Fruit fly (Drosophila melanogaster) whole organism, wandering third instar larva: ENCODE results near the gene CG11699.

ENCODE experiments used
- CG9705 ChIP-seq: fragments of 200-800 bp; sonication (Bioruptor generic); optimal IDR thresholded peaks from 2 replicates; lab custom pipeline; 2018; ENCODE audit warnings: missing biosample characterization, mild to moderate bottlenecking, missing genetic modification characterization
- Dfd ChIP-seq: fragments of >200 bp; optimal IDR thresholded peaks from 2 replicates; lab custom pipeline; 2017; ENCODE audit warnings: missing biosample characterization, missing genetic modification characterization
- HLH106 ChIP-seq: fragments of 200-800 bp; optimal IDR thresholded peaks from 3 replicates; lab custom pipeline; 2019; ENCODE audit warnings: missing biosample characterization, mild to moderate bottlenecking, missing genetic modification characterization, moderate library complexity
- Hnf4 ChIP-seq: fragments of 200-800 bp; sonication (Bioruptor generic); optimal IDR thresholded peaks from 2 replicates; lab custom pipeline; 2016; ENCODE audit warnings: missing biosample characterization, mild to moderate bottlenecking, missing genetic modification characterization
- Myc ChIP-seq: fragments of >200 bp; optimal IDR thresholded peaks from 2 replicates; lab custom pipeline; 2017
- OdsH ChIP-seq: fragments of 200-800 bp; sonication (Bioruptor generic); optimal IDR thresholded peaks from 2 replicates; lab custom pipeline; 2016; ENCODE audit warnings: missing biosample characterization, mild to moderate bottlenecking, missing genetic modification characterization
- Vsx2 ChIP-seq: fragments of 200-300, 225-300 bp; sonication (Bioruptor generic); optimal IDR thresholded peaks from 2 replicates; lab custom pipeline; 2018; ENCODE audit warnings: missing biosample characterization, missing genetic modification characterization; ENCODE audit not compliant: partially characterized antibody
- dl ChIP-seq, 2 experiments: fragments of 175-275, 200-275 bp in 1 of 2; fragments of 200-275 bp in 1 of 2; sonication (Bioruptor generic); optimal IDR thresholded peaks; lab custom pipeline; 2018; ENCODE audit warnings: mild to moderate bottlenecking in 2 of 2, missing biosample characterization in 2 of 2, missing genetic modification characterization in 2 of 2, moderate library complexity in 2 of 2; ENCODE audit not compliant: partially characterized antibody in 2 of 2, insufficient read depth in 1 of 2
- dsf ChIP-seq: sonication (Bioruptor generic); optimal IDR thresholded peaks from 2 replicates; lab custom pipeline; 2016; ENCODE audit warnings: missing biosample characterization, missing genetic modification characterization, borderline replicate concordance
- fru ChIP-seq: fragments of 200-800 bp; sonication (Bioruptor generic); optimal IDR thresholded peaks from 3 replicates; lab custom pipeline; 2016; ENCODE audit warnings: missing biosample characterization, mild to moderate bottlenecking, missing genetic modification characterization
- h ChIP-seq: fragments of 200-800 bp; sonication (Bioruptor generic); optimal IDR thresholded peaks from 3 replicates; lab custom pipeline; 2016; ENCODE audit warnings: missing biosample characterization, mild to moderate bottlenecking, missing genetic modification characterization
- psq ChIP-seq: fragments of 200-800 bp; sonication (Bioruptor generic); optimal IDR thresholded peaks from 3 replicates; lab custom pipeline; 2017; ENCODE audit warnings: missing biosample characterization, mild to moderate bottlenecking, missing genetic modification characterization, moderate library complexity
- sage ChIP-seq: fragments of 200-800 bp; sonication (Bioruptor generic); optimal IDR thresholded peaks from 2 replicates; lab custom pipeline; 2016; ENCODE audit warnings: missing biosample characterization, mild to moderate bottlenecking, missing genetic modification characterization
- usp ChIP-seq: fragments of >200 bp; optimal IDR thresholded peaks from 2 replicates; lab custom pipeline; 2017; ENCODE audit warnings: missing biosample characterization, missing genetic modification characterization

dm6 chrX:11619617-11620016 is 49.2 kb downstream of the CG11699 start:
- no peak for TF ChIP-seq Myc (lab: Kevin White, UChicago)
- no peak for TF ChIP-seq Hnf4
- TF ChIP-seq usp (GFP tag; lab: Kevin White, UChicago) = no peak
- no peak for TF ChIP-seq h (GFP tag; lab: Kevin White, UChicago)
- TF ChIP-seq sage = no peak
- no peak for TF ChIP-seq fru (GFP tag; lab: Kevin White, UChicago)
- no peak for TF ChIP-seq psq (GFP tag; lab: Kevin White, UChicago)
- TF ChIP-seq HLH106 (tag; lab: Kevin White, UChicago) = no peak
- TF ChIP-seq Vsx2 (GFP tag; lab: Kevin White, UChicago) = no peak
- no peak for TF ChIP-seq CG9705 (GFP tag; lab: Kevin White, UChicago)
- no peak for TF ChIP-seq OdsH
- no peak for TF ChIP-seq dsf (GFP tag; lab: Kevin White, UChicago)
- no peak for TF ChIP-seq Dfd (GFP tag; lab: Kevin White, UChicago)
- TF ChIP-seq dl (GFP tag; optimal IDR thresholded peaks at IDR 0.05; lab: Kevin White, UChicago; ENCODE audit: insufficient read depth in 1 of 2, partially characterized antibody in 2 of 2) = no peak
